Fruit fly (Drosophila melanogaster): ENCODE data around the gene CG33673.

CG33673 gene

DNA sequence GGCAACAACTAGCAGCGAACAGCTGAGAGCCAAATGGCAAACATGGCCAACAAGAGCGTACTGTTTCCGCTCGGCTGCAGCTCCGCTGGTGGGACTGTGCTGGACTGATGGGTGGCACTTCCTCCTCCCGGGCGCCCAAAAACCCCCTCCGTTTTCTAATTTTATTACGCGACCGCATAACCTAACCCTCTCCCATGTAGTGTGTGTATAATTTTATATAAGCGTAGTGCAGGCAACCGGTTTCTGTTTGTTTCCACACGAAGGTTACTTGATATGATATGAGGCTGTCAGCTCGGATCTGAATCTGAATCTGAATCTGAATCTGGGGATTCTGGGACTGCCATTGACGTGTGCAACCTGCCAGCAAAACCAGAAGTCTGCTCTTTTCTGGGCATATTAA is 43.6 kb downstream of the CG33673 start (continued):
- TF ChIP-seq CG10431 (GFP tag; optimal IDR thresholded peaks at IDR 0.05) (peak; percentile 95), ci (GFP tag; IDR thresholded peaks at IDR 0.05) (0 out of 3 replicates have a peak, but pooled peaks have one; percentile 10), H15 (GFP tag; IDR thresholded peaks at IDR 0.05) (no peak), CG17829 (tag; optimal IDR thresholded peaks at IDR 0.05) (no peak), ro (GFP tag; IDR thresholded peaks at IDR 0.05) (no peak), Dip3 (GFP tag; optimal IDR thresholded peaks at IDR 0.05) (no peak), CG3281 (GFP tag; optimal IDR thresholded peaks at IDR 0.05) (no peak), sens (GFP tag) (peak; percentile 49), zfh1 (GFP tag; IDR thresholded peaks at IDR 0.05) (no peak), crol (GFP tag; IDR thresholded peaks at IDR 0.05) (0 out of 2 replicates have a peak, but pooled peaks have one; percentile 18), gt (GFP tag; IDR thresholded peaks at IDR 0.05) (no peak), Elba2 (GFP tag; optimal IDR thresholded peaks at IDR 0.05) (no peak), CG13894 (tag; optimal IDR thresholded peaks at IDR 0.05) (no peak), Dbx (GFP tag; IDR thresholded peaks at IDR 0.05) (0 out of 3 replicates have a peak, but pooled peaks have one; percentile 8), CG17361 (GFP tag; IDR thresholded peaks at IDR 0.05) (no peak), CrebB (tag; optimal IDR thresholded peaks at IDR 0.05) (no peak), Poxn (GFP tag; IDR thresholded peaks at IDR 0.05) (no peak), Tbp (GFP tag; optimal IDR thresholded peaks at IDR 0.05) (no peak), Dref (GFP tag; IDR thresholded peaks at IDR 0.05) (no peak)

DNA sequence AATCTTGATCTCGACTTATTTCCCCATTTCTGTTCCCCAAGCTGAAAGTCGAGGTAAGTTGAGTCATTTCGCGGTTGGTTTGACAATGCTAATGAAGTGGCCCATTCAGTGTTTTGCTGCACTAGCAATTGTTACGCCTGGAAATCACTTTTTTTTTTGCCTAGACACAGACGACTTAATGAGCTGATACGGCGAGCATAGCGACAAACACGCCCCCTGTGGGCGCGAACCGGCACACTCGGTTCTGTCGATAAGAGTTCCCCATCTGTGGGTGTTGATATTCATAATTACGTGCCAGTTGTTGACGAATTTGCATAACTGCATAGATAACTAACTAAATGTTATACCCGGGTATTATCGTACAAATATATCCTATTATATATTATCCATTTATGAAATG is 44.3 kb downstream of the CG33673 start:
- no peak for TF ChIP-seq ttk (GFP tag; IDR thresholded peaks at IDR 0.05)
- TF ChIP-seq Med (GFP tag), result peak; percentile 40
- TF ChIP-seq da (GFP tag; optimal IDR thresholded peaks at IDR 0.05), result no peak
- no peak for TF ChIP-seq CG14014 (GFP tag; IDR thresholded peaks at IDR 0.05)
- TF ChIP-seq zen (tag; optimal IDR thresholded peaks at IDR 0.05), result no peak
- no peak for TF ChIP-seq peb (GFP tag; IDR thresholded peaks at IDR 0.05)
- TF ChIP-seq CG2712 (tag; optimal IDR thresholded peaks at IDR 0.05), result no peak
- no peak for TF ChIP-seq CG7745 (tag; optimal IDR thresholded peaks at IDR 0.05)
- TF ChIP-seq CG16779 (GFP tag; IDR thresholded peaks at IDR 0.05), result no peak
- TF ChIP-seq Dfd (GFP tag; optimal IDR thresholded peaks at IDR 0.05), result no peak
- peak; percentile 9; the same call in 1 of the 3 replicates for TF ChIP-seq dysf (GFP tag; IDR thresholded peaks at IDR 0.05)
- TF ChIP-seq croc (GFP tag; conservative IDR thresholded peaks at IDR 0.05), result no peak
- TF ChIP-seq tup (GFP tag; optimal IDR thresholded peaks at IDR 0.05), result no peak
- no peak for TF ChIP-seq ssp (GFP tag; IDR thresholded peaks at IDR 0.05)
- no peak for TF ChIP-seq hkb (optimal IDR thresholded peaks at IDR 0.05)
- no peak for TF ChIP-seq hkb (GFP tag; IDR thresholded peaks at IDR 0.05)
- TF ChIP-seq CTCF (GFP tag; optimal IDR thresholded peaks at IDR 0.05), result peak; percentile 86
- TF ChIP-seq CG12769 (tag; optimal IDR thresholded peaks at IDR 0.05), result no peak
- TF ChIP-seq grau (tag; optimal IDR thresholded peaks at IDR 0.05), result no peak

DNA sequence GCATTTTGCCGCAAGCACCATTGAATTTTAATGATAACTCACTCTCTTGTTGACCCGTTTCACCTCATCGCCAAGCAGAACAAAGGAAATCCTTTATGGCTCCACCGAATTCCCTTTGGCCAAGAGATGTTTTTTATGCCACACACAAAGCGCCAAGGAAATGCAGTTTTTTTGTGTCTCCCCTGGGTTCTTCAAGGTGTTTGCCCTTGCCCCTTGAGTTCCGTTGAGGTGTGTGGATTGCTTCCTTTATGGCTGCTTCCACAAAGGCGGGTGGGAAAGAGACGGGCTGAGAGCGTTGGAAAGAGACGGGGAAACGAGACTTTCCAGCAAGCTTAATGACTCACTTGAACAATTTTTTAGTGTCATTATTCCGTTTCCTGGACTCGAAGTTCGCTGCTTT is 45.3 kb downstream of the CG33673 start:
- TF ChIP-seq wdn (GFP tag; IDR thresholded peaks at IDR 0.05) (no peak), Ets65A (GFP tag) (peak; percentile 88)
